Worm (Caenorhabditis elegans): Measurements from ENCODE around the gene C40C9.3.

The C40C9.3 gene

ce11 chrX:13647305-13647704 lies at the start of gene C40C9.3:
C40C9.3 (plus strand) TSS chrX:13647605.
- TF ChIP-seq unc-62 (GFP tag; optimal IDR thresholded peaks at IDR 0.05) = no peak

DNA sequence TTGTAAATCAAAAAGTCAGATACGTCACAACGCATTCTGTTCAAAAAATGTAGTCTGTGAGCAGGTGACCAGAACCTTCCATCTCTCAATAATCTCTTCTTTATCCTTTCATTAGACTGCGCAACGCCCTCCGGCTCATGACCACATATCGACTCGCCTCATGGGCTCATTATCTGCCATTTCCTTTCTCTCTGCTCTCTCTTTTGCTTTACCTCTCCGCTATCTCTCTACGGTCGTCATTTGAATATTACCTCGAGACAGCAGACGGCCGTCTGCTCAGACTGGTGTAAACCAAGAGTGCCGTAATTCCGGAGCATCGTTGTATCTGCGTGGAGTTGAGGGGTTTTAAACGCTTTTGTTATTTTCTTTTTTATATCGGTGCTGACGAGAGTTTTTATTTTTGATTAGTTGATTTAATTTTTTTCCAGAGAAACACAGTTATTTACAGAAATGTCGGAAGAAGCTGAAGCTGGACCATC lies 49.3 kb upstream of the C40C9.3 start, which contains the start of gene bra-1:
TSS of gene bra-1 (plus strand) at position 429 of the 479 bp plus-strand sequence.
- no peak for TF ChIP-seq unc-62 (GFP tag; optimal IDR thresholded peaks at IDR 0.05)

DNA sequence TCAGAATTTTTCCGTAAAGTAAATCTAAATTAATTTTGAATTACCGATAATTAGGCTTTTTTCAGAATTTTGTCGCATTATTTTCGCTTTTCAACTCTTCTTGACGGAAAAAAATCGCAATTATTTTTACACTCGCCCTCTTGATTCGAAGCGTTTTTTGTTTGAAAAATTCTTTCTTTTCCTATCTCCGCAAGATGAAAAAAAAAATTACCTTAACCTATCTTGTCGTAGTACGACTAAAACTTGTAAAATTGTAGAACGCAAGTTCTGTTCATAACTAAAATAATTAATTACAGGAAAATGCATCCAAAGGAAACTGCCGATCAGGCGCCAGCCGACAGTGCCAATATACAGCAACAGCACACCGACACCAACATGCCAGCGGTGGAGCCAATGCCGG lies 47.3 kb upstream of the C40C9.3 start, which contains the start of gene F54B11.7:
TSS of gene F54B11.7 (plus strand) at position 301 of the 400 bp plus-strand sequence.
- TF ChIP-seq unc-62 (GFP tag; optimal IDR thresholded peaks at IDR 0.05) = no peak

- TF ChIP-seq unc-62 (GFP tag; optimal IDR thresholded peaks at IDR 0.05) = no peak
Observed at ce11 chrX:13603826-13604225, 43.6 kb upstream of the C40C9.3 start, which contains the start of gene F54B11.8. F54B11.8 (minus strand) TSS chrX:13603926.

DNA sequence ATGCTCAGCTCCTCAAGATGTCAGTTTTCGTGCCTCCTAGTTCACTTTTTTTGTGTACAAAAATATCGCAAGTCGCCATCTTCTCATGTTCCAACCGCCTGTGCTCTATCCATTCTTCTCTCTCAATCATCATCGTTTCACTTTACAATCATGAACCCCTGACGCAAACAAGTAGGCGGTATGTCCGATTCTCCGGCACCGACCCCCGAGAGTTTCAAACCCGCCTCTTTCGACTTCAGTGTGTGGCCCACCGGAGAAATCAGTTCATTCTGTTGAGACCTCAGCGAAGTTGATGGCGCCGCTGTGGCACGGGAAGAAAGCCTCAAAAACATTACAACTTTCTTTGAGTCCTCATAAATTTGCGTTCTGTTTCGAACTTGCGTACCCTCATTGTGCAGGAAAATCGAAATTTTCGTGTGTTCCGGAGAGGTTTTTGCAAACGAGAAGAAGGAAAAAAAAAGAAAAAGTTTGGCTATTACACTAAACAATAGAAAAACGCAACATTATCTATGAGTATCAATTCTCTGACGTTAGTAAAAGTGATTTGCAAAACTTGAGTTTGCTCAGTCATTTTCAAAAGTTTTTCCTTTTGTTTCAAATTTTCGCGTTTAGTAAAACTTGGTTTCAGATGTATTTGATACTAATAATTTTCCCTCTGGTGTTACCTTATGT lies 42.3 kb upstream of the C40C9.3 start, which contains the start of gene F54B11.9:
TSS of gene F54B11.9 (plus strand) at position 622 of the 672 bp plus-strand sequence.
- no peak for TF ChIP-seq unc-62 (GFP tag; optimal IDR thresholded peaks at IDR 0.05)

DNA sequence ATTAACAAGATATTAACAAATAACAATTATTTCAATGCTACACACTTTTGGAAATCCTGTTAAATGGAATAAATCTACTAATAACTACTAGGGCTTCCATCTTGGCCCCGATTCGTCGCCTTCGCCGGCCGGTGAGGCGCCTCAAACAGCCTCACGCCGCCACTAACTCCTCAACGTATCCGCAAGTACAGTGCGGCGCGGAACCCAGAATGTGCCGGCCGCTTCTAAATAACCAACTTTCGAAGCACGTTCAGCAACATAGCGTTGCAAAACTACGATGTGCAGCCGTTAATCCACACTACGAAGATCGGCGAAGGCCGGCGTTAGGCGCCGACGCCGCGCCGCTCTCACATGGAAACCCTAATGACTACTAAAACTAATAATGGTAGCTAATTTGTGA lies 41.6 kb upstream of the C40C9.3 start:
- TF ChIP-seq unc-62 (GFP tag; optimal IDR thresholded peaks at IDR 0.05) = no peak

DNA sequence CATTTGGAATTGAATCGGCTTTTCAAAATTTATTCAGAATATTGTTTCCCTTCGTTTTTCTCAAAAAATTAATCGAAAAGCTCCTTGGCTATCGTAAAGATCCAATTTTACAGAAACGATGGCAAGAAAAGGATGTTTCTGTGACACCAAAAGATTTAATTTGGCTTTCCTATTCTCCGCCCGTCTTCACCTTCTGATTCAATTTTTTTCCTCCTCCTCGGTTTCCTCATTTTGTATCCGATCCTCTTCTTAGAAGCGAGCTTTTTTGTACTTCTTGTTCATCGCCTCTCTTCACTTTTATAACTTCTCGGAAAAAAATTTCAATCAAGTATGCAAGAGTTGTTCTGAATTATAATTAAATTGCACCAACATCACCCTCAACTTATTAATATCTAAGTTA lies 37.4 kb upstream of the C40C9.3 start:
- TF ChIP-seq unc-62 (GFP tag; optimal IDR thresholded peaks at IDR 0.05) = no peak

DNA sequence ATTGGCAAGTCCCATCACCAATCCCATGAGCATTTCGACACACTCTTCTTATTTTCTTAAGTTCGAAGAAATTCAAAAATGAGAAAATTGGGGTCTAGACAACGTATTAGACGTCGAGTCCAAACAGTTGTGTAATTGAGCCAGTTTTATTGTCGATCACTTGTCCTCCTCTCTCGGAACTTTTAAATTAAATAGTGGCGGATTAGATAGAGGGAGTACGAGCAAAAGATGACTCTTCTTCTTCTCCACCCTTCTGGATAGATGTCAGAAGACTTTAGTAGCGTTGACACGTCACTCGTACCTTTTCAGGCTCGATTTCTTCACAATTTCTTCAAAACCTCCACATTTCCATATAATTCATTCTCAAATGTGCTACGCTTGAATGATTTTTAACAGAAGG lies 32.2 kb upstream of the C40C9.3 start:
- TF ChIP-seq unc-62 (GFP tag; optimal IDR thresholded peaks at IDR 0.05) = no peak

- no peak for TF ChIP-seq unc-62 (GFP tag; optimal IDR thresholded peaks at IDR 0.05)
Observed at ce11 chrX:13618574-13618973, 28.8 kb upstream of the C40C9.3 start, which contains the start of gene nlp-53. nlp-53 (plus strand) TSS chrX:13618874.

- no peak for TF ChIP-seq unc-62 (GFP tag; optimal IDR thresholded peaks at IDR 0.05)
Observed at ce11 chrX:13621628-13622027, 25.8 kb upstream of the C40C9.3 start, which contains the start of gene Y12A6A.1. Y12A6A.1 (minus strand) TSS chrX:13621728.

- TF ChIP-seq unc-62 (GFP tag; optimal IDR thresholded peaks at IDR 0.05) = no peak
Observed at ce11 chrX:13631122-13631672, 16.2 kb upstream of the C40C9.3 start, which contains the start of gene nlg-1. nlg-1 (minus strand) TSS chrX:13631172.

ce11 chrX:13632245-13632644 lies 15.2 kb upstream of the C40C9.3 start:
- no peak for TF ChIP-seq unc-62 (GFP tag; optimal IDR thresholded peaks at IDR 0.05)

DNA sequence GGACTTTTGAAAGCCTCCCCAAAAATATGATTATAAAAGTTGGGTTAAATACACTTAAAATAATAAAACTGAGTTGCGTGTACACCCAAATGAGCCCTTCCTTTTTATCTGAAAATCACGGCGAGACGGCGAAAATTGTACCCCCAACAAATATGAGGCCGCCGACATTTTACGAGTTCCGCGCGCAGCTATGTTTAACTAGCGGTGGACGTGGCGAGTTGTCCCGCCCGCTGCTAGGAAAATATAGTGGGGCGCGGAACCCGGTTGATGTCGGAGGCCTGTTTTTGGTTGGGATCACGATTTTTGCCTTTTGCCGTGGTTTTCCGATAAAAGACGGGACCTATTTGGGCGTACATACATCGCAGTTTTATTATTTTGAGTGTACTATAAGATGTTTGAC lies 14.4 kb upstream of the C40C9.3 start:
- no peak for TF ChIP-seq unc-62 (GFP tag; optimal IDR thresholded peaks at IDR 0.05)

DNA sequence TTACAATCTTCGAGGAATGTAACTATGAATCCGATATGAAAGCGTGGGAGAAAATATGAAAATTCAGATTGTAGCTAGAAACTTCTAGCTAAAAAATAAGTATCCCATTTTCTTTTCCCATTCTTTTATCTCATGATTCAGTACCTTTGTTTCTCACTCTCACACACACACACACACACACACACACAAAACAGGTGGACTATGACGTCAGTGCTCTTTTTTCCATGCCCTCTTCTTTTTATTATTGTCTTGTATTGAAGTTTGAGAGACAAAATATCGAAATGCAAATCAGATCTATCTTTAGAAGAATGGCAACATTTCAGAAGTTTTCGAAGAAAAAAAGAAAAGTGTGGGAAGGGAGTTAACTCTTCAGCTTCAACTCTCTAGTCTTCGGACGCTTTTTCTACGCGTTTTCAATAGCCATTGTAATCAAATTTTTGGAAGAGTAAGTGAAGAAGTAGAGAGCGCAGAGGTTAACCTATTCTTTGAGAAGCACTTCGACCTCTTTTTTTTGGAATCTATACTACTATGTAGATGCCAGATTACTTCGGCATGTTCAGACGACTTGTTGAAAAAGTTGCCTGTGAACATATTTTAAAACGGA lies 13.4 kb upstream of the C40C9.3 start:
- TF ChIP-seq unc-62 (GFP tag; optimal IDR thresholded peaks at IDR 0.05) = no peak

DNA sequence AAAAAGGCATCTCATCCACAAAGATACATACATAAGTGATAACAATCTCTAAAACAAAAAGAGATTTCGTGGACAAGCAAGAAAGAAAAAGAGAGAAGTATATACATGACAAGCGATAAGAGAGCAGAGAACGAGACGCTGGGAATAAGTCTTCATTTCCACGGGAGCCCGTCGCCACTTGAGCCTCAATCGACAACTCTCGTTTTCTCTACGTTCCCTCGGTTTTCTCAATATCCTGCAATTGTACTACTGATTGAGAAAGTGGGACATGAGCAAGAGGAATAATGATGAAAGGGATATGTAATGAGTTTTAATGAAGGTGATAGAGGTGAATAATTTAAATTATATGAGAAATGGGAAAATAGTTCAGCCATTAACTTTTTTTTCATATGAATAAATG lies 9.9 kb upstream of the C40C9.3 start:
- TF ChIP-seq unc-62 (GFP tag; optimal IDR thresholded peaks at IDR 0.05) = no peak

DNA sequence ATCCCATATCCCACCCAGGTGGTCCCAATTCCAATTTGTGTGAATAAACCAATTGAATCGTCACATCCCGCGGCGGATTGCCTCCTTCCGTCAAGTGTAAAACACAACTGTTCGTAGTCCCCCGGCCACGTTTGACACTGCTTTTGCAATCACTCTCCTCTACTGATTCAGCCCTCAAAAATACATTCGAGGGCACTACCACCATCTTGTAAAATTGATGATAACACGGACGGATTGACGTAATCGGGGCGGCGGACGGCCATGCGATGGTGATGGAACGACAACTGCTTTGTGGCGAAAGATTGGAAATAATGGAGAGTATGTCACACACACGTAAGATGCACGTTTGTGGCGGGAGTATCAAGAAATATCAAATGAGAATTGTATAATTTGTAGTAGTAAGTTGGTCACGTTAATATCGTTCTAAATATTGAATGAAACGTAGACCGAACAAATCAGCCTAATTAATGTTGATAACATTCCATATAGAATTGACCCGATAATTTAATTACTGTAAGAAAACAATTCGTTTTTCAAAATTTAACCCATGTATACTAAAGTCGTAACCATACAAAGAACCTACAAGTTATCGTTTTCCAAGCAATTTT lies 8.9 kb upstream of the C40C9.3 start:
- no peak for TF ChIP-seq unc-62 (GFP tag; optimal IDR thresholded peaks at IDR 0.05)
